Worm (Caenorhabditis elegans): Measurements from ENCODE around the gene glb-21.

ce11 chrIV:10754685-10755084, 43.1 kb upstream of the glb-21 start, which contains the start of gene T25B9.5:
- TF ChIP-seq nhr-28 (tag; optimal IDR thresholded peaks at IDR 0.05) = no peak
- TF ChIP-seq fkh-10 (GFP tag; optimal IDR thresholded peaks at IDR 0.05) = no peak
- no peak for TF ChIP-seq snpc-4 (tag; optimal IDR thresholded peaks at IDR 0.05)
- no peak for TF ChIP-seq aly-2 (tag; optimal IDR thresholded peaks at IDR 0.05)
- no peak for TF ChIP-seq unc-130 (tag; optimal IDR thresholded peaks at IDR 0.05)
- no peak for TF ChIP-seq jun-1 (tag; optimal IDR thresholded peaks at IDR 0.05)
- TF ChIP-seq pax-3 (tag; optimal IDR thresholded peaks at IDR 0.05) = no peak
- TF ChIP-seq fos-1 (tag; optimal IDR thresholded peaks at IDR 0.05) = no peak
- TF ChIP-seq ceh-63 (GFP tag; optimal IDR thresholded peaks at IDR 0.05) = no peak
- TF ChIP-seq swsn-7 (tag; optimal IDR thresholded peaks at IDR 0.05) = no peak

Measured in whole organism, L1 larva.